Worm (Caenorhabditis elegans): Measurements from ENCODE around the gene W05H9.2.
A peak's percentile ranks its signal among the peaks of the same experiment; 100 is the strongest.

W05H9.2 gene

DNA sequence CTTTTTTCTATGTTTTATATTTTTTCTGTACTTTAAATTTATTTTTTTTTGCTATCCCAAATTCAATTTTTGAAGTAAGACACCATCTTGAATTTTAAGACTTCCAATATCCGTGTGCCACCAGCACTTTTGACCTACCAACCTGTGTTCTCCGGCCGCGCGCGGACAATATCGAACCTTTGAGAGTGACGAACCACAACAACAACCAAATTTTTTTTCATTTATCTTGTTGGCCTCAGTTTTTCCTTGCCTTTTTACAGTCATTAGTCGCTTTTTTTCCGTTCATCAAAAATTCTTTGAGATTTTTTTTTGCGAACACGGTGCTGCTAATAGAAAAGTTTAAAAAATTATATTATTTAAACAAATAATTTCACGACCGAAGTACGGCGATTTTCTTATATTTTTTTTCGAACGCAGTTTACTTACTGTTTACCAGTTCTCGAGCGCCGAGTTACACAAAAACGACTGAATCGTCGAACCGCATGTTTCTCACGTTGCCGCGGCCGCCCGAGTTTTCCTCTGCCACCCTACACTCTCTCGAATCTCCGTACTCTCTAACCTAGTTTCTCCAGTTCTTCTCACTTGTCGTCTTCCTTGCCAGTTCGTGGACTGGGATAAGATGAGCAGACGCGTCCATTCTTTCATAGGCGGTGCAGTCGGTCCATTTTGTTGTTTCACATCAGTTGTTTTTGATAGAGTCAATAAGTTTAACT, 26.8 kb upstream of the W05H9.2 start (continued):
- peak; percentile 5; the same call in 1 of the 2 replicates for TF ChIP-seq dox-1 (GFP tag; IDR thresholded peaks at IDR 0.05)

DNA sequence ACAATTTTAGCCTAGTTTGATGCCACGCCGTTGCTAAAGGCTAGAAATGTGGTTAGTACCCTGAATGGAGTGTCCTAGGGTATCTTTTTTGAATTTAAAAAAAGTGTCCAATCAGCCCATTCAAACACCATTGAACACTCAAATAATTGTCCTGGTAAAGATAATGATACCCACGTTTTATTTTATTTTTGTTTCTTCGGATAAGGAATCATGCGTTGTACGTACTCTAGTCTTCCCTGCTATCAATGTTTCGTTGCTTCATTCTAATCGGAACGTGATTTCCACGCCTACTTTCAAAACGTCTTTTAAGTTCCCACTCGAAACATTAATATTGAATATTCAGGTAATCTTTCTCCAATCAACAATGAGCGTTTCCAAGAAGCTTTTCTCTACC, 26.2 kb upstream of the W05H9.2 start, which contains the start of gene got-2.2:
TSS of gene got-2.2 (plus strand) at position 344 of the 394 bp plus-strand sequence.
- TF ChIP-seq ZK185.1 (tag; optimal IDR thresholded peaks at IDR 0.05; ENCODE audit: poor library complexity, severe bottlenecking) (no peak), efl-1 (GFP tag; optimal IDR thresholded peaks at IDR 0.05) (no peak), hmg-1.2 (GFP tag; IDR thresholded peaks at IDR 0.05) (no peak), rpc-1 (optimal IDR thresholded peaks at IDR 0.05) (no peak), rpc-1 (tag; optimal IDR thresholded peaks at IDR 0.05) (no peak), nhr-27 (tag; optimal IDR thresholded peaks at IDR 0.05) (no peak), attf-6 (GFP tag; IDR thresholded peaks at IDR 0.05) (no peak), madf-6 (GFP tag; IDR thresholded peaks at IDR 0.05) (no peak), pha-4 (tag; optimal IDR thresholded peaks at IDR 0.05) (no peak), hrde-1 (tag; optimal IDR thresholded peaks at IDR 0.05; ENCODE audit: borderline replicate concordance) (no peak), mel-28 (tag; optimal IDR thresholded peaks at IDR 0.05; ENCODE audit: borderline replicate concordance) (no peak), ets-4 (GFP tag; optimal IDR thresholded peaks at IDR 0.05) (no peak), nfyb-1 (GFP tag; IDR thresholded peaks at IDR 0.05) (no peak), sdz-38 (tag; optimal IDR thresholded peaks at IDR 0.05) (no peak), zfh-2 (GFP tag; conservative IDR thresholded peaks at IDR 0.05) (no peak), snpc-1.3 (tag; optimal IDR thresholded peaks at IDR 0.05; ENCODE audit: insufficient read depth) (no peak), mcd-1 (GFP tag; IDR thresholded peaks at IDR 0.05) (no peak), C06A6.2 (GFP tag; conservative IDR thresholded peaks at IDR 0.05) (no peak)

DNA sequence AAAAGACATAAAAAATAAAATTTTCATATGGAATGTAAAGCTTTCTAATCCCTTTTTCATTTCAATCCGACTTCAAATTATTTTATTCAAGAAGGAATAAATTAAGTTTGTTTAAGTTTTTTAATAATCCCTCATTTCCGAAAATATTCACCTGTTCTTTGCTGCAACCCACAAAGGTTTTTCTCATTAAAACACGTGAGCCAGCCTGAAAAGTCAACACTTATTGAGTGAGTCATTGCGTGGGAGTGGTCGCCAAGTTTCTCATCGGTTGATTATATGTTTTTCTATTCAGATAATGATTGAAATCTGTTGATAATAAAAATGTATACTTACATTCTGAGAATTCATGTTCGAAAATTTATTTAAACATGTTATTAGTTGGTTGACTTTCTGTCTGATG, 21.3 kb upstream of the W05H9.2 start:
- TF ChIP-seq B0261.1 (tag; optimal IDR thresholded peaks at IDR 0.05) (no peak), rec-8 (tag; optimal IDR thresholded peaks at IDR 0.05) (no peak), Y53F4B.3 (GFP tag; IDR thresholded peaks at IDR 0.05) (no peak), rcor-1 (GFP tag; IDR thresholded peaks at IDR 0.05) (no peak), mel-28 (tag; optimal IDR thresholded peaks at IDR 0.05; ENCODE audit: borderline replicate concordance) (no peak), F37B4.10 (GFP tag; IDR thresholded peaks at IDR 0.05) (no peak), lin-40 (tag; optimal IDR thresholded peaks at IDR 0.05) (no peak), dox-1 (GFP tag; IDR thresholded peaks at IDR 0.05) (no peak), lag-1 (GFP tag; IDR thresholded peaks at IDR 0.05) (no peak), T07F8.4 (tag; optimal IDR thresholded peaks at IDR 0.05) (no peak), bed-1 (GFP tag; IDR thresholded peaks at IDR 0.05) (no peak), K12H6.12 (tag; optimal IDR thresholded peaks at IDR 0.05) (no peak), nfya-1 (tag; optimal IDR thresholded peaks at IDR 0.05; ENCODE audit: borderline replicate concordance, insufficient read depth) (no peak), pha-4 (tag; optimal IDR thresholded peaks at IDR 0.05) (no peak), tbp1 (GFP tag; optimal IDR thresholded peaks at IDR 0.05) (no peak), lin-54 (GFP tag; optimal IDR thresholded peaks at IDR 0.05) (no peak), die-1 (tag; optimal IDR thresholded peaks at IDR 0.05) (no peak), nhr-80 (tag; optimal IDR thresholded peaks at IDR 0.05) (no peak), madf-3 (GFP tag; IDR thresholded peaks at IDR 0.05) (no peak)

Data from whole organism, young adult.